Worm (Caenorhabditis elegans) whole organism, L1 larva: ENCODE measurements around the gene nfki-1.

Experiments
- ama-1 ChIP-seq: fragments of 150-350 bp; optimal IDR thresholded peaks from 2 replicates; lab custom pipeline; 2014
- blmp-1 ChIP-seq: fragments of 150-350 bp; optimal IDR thresholded peaks from 2 replicates; lab custom pipeline; 2014; ENCODE audit warnings: missing biosample characterization, missing genetic modification characterization
- ceh-8 ChIP-seq: fragments of 200-800 bp; sonication (Bioruptor generic); optimal IDR thresholded peaks from 2 replicates; lab custom pipeline; 2018; ENCODE audit warnings: mild to moderate bottlenecking, missing genetic modification characterization, moderate library complexity, missing compliant biosample characterization
- dsc-1 ChIP-seq: sonication (generic microtip); optimal IDR thresholded peaks from 2 replicates; lab custom pipeline; 2016; ENCODE audit warnings: mild to moderate bottlenecking, missing genetic modification characterization, missing compliant biosample characterization
- efl-1 ChIP-seq, 4 experiments: fragments of 150-350 bp; optimal IDR thresholded peaks in 3 of 4; peaks in 1 of 4; 1 replicate in 1 of 4; 2 replicates in 3 of 4; lab custom pipeline; 2014; ENCODE audit warnings: missing biosample characterization in 2 of 4, missing genetic modification characterization in 2 of 4, missing genetic modification reagents in 2 of 4
- elt-3 ChIP-seq, 6 experiments: fragments of 150-350 bp in 1 of 6; sonication (generic microtip); optimal IDR thresholded peaks; 2 replicates each; lab custom pipeline; 2017 to 2018; ENCODE audit warnings: missing biosample characterization in 6 of 6, missing genetic modification characterization in 6 of 6, inconsistent platforms in 1 of 6
- fkh-10 ChIP-seq: sonication (generic microtip); optimal IDR thresholded peaks from 2 replicates; lab custom pipeline; 2017; ENCODE audit warnings: missing biosample characterization, missing genetic modification reagents, missing genetic modification characterization
- grh-1 ChIP-seq: fragments of 200-800 bp; sonication (Bioruptor generic); IDR thresholded peaks from 2 replicates; pipeline ENCODE4 v1.3.6; 2022; ENCODE audit warnings: missing genetic modification reagents, missing genetic modification characterization, missing compliant biosample characterization
- hlh-4 ChIP-seq: sonication (generic microtip); optimal IDR thresholded peaks from 2 replicates; lab custom pipeline; 2016; ENCODE audit warnings: mild to moderate bottlenecking, missing genetic modification characterization, missing compliant biosample characterization
- irx-1 ChIP-seq: sonication (generic microtip); optimal IDR thresholded peaks from 2 replicates; lab custom pipeline; 2016; ENCODE audit warnings: missing genetic modification characterization, missing compliant biosample characterization
- isw-1 ChIP-seq: fragments of 200-800 bp; sonication (Bioruptor generic); IDR thresholded peaks from 2 replicates; pipeline ENCODE4 v1.3.6; 2022; ENCODE audit warnings: missing genetic modification characterization, missing compliant biosample characterization
- jun-1 ChIP-seq: fragments of 150-350 bp; optimal IDR thresholded peaks from 2 replicates; lab custom pipeline; 2014; ENCODE audit warnings: missing biosample characterization, missing genetic modification reagents, missing genetic modification characterization
- lin-13 ChIP-seq: fragments of 150-350 bp; optimal IDR thresholded peaks from 2 replicates; lab custom pipeline; 2014; ENCODE audit warnings: missing biosample characterization, missing genetic modification reagents, missing genetic modification characterization
- lin-14 ChIP-seq: fragments of 200-800 bp; sonication (Bioruptor generic); optimal IDR thresholded peaks from 2 replicates; lab custom pipeline; 2018; ENCODE audit warnings: mild to moderate bottlenecking, missing genetic modification characterization, moderate library complexity, missing compliant biosample characterization
- lin-35 ChIP-seq, 2 experiments: fragments of 150-350 bp; optimal IDR thresholded peaks; 2 replicates each; lab custom pipeline; 2014; ENCODE audit warnings: missing biosample characterization in 2 of 2, missing genetic modification characterization in 2 of 2, missing genetic modification reagents in 2 of 2
- lsy-2 ChIP-seq, 2 experiments: fragments of 150-350 bp; optimal IDR thresholded peaks; 2 replicates each; lab custom pipeline; 2014; ENCODE audit warnings: missing biosample characterization in 2 of 2, missing genetic modification characterization in 2 of 2
- mdl-1 ChIP-seq, 2 experiments: fragments of 150-350 bp; optimal IDR thresholded peaks; 2 replicates each; lab custom pipeline; 2014 to 2017; ENCODE audit warnings: missing biosample characterization in 2 of 2, missing genetic modification characterization in 2 of 2, inconsistent platforms in 1 of 2
- mef-2 ChIP-seq: fragments of 150-350 bp; optimal IDR thresholded peaks from 2 replicates; lab custom pipeline; 2014; ENCODE audit warnings: missing biosample characterization, missing genetic modification characterization
- mep-1 ChIP-seq: fragments of 150-350 bp; optimal IDR thresholded peaks from 2 replicates; lab custom pipeline; 2014; ENCODE audit warnings: missing biosample characterization, missing genetic modification characterization
- nhr-19 ChIP-seq: fragments of 200-800 bp; sonication (Bioruptor generic); conservative IDR thresholded peaks from 2 replicates; pipeline ENCODE4 v1.3.6; 2022; ENCODE audit warnings: missing genetic modification characterization, missing compliant biosample characterization
- nhr-20 ChIP-seq: sonication (generic microtip); optimal IDR thresholded peaks from 2 replicates; lab custom pipeline; 2016; ENCODE audit warnings: mild to moderate bottlenecking, missing genetic modification characterization, missing compliant biosample characterization
- nhr-237 ChIP-seq: fragments of 150-350 bp; optimal IDR thresholded peaks from 2 replicates; lab custom pipeline; 2014; ENCODE audit warnings: missing biosample characterization, missing genetic modification characterization
- nhr-47 ChIP-seq: sonication (generic microtip); optimal IDR thresholded peaks from 2 replicates; lab custom pipeline; 2016; ENCODE audit warnings: mild to moderate bottlenecking, missing genetic modification characterization, moderate library complexity, missing compliant biosample characterization
- nhr-71 ChIP-seq: sonication (generic microtip); optimal IDR thresholded peaks from 2 replicates; lab custom pipeline; 2016; ENCODE audit warnings: mild to moderate bottlenecking, missing genetic modification characterization, moderate library complexity, missing compliant biosample characterization
- nhr-76 ChIP-seq: sonication (generic microtip); optimal IDR thresholded peaks from 2 replicates; lab custom pipeline; 2017; ENCODE audit warnings: missing biosample characterization, missing genetic modification characterization
- nhr-84 ChIP-seq: sonication (generic microtip); optimal IDR thresholded peaks from 2 replicates; lab custom pipeline; 2017; ENCODE audit warnings: missing biosample characterization, missing genetic modification characterization
- nhr-85 ChIP-seq: sonication (generic microtip); peaks from one replicate; lab custom pipeline; 2016; ENCODE audit warnings: missing genetic modification characterization, inconsistent platforms, missing compliant biosample characterization
- nhr-90 ChIP-seq: sonication (generic microtip); optimal IDR thresholded peaks from 2 replicates; lab custom pipeline; 2016; ENCODE audit warnings: mild to moderate bottlenecking, missing genetic modification characterization, missing compliant biosample characterization; ENCODE audit not compliant: poor library complexity
- pag-3 ChIP-seq: sonication (generic microtip); optimal IDR thresholded peaks from 2 replicates; lab custom pipeline; 2017; ENCODE audit warnings: missing genetic modification characterization, mild to moderate bottlenecking, missing compliant biosample characterization, antibody characterized with exemption, borderline replicate concordance; ENCODE audit not compliant: insufficient read depth
- pax-3 ChIP-seq: fragments of 200-800 bp; sonication (Bioruptor generic); optimal IDR thresholded peaks from 2 replicates; lab custom pipeline; 2018; ENCODE audit warnings: mild to moderate bottlenecking, missing genetic modification characterization, moderate library complexity, missing compliant biosample characterization
- sox-4 ChIP-seq: sonication (generic microtip); optimal IDR thresholded peaks from 2 replicates; lab custom pipeline; 2016; ENCODE audit warnings: missing genetic modification characterization, missing compliant biosample characterization
- unc-86 ChIP-seq: sonication (generic microtip); optimal IDR thresholded peaks from 2 replicates; lab custom pipeline; 2016; ENCODE audit warnings: missing genetic modification characterization, missing compliant biosample characterization
- vab-15 ChIP-seq: sonication (generic microtip); optimal IDR thresholded peaks from 2 replicates; lab custom pipeline; 2017; ENCODE audit warnings: missing genotype, mild to moderate bottlenecking, missing genetic modification characterization, missing compliant biosample characterization
- xbp-1 ChIP-seq: sonication (generic microtip); optimal IDR thresholded peaks from 2 replicates; lab custom pipeline; 2016; ENCODE audit warnings: missing genetic modification characterization, missing compliant biosample characterization

The nfki-1 gene

DNA sequence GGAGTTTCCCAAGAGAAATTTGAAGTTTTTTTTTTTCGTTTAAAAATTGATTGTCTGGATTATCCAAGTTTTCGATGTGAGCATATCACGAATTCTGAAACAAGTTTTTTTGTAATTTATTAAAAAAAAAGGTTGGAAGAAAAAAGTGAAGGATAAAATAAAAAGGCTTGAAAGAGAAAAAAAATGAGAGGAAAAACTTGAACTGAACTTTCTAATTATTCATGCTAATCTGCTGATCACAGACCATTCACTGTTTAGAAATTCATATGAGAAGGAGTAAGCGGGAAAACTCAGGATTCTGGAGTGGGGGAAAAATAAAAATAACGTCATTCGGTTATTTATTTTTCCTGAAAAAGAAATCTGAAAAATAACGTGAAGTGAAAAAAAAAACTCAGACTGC is 22.7 kb downstream of the nfki-1 start, which contains the start of gene svh-5:
Gene svh-5, minus strand, starts transcription at position 101 of the 400 bp plus-strand sequence.
- no peak for TF ChIP-seq nhr-19 (GFP tag; lab: Robert Waterston, UW)
- TF ChIP-seq efl-1 (optimal IDR thresholded peaks at IDR 0.05; lab: Kevin White, UChicago): no peak
- peak in 1 of 2 experiments; percentile 17 for TF ChIP-seq efl-1 (GFP tag; optimal IDR thresholded peaks at IDR 0.05 in 1 of 2; lab: Kevin White, UChicago)

DNA sequence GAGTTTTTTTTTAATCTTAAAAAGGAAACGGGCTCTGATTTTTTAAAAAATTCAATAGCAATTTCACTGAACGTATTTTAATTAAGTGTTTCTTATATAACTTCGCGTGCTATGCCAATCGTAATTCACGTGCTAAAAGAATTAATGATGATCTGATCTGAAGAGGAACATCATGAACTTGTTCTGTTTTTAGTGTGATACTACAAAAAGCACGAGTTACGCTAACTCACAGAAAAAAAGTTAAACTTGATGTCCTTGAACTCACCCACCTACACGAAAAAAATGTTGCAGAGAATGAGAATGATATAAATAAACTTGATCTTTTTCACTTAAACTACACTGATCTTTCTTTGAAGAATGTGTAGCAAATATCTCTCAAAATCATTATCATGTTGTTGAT is 24.8 kb downstream of the nfki-1 start:
- TF ChIP-seq nhr-20 (tag; lab: Kevin White, UChicago): peak; percentile 47
- TF ChIP-seq nhr-90 (tag; lab: Kevin White, UChicago): no peak
- no peak for TF ChIP-seq isw-1 (GFP tag; lab: Robert Waterston, UW)
- TF ChIP-seq elt-3 (tag; optimal IDR thresholded peaks at IDR 0.05; lab: Kevin White, UChicago): peak in 1 of 6 experiments; percentile 72
- TF ChIP-seq nhr-85: peak; percentile 81
- no peak for TF ChIP-seq nhr-19 (GFP tag; lab: Robert Waterston, UW)
- TF ChIP-seq, all 84 proteins: peak for 3

ce11 chrX:15380437-15380836 is 25.4 kb downstream of the nfki-1 start:
- TF ChIP-seq mef-2 (tag; lab: Kevin White, UChicago) (no peak), jun-1 (tag; lab: Kevin White, UChicago) (no peak), grh-1 (GFP tag; lab: Robert Waterston, UW) (0 out of 2 replicates have a peak, but pooled peaks have one; percentile 17), unc-86 (tag; lab: Kevin White, UChicago) (no peak), ama-1 (no peak), nhr-47 (tag; lab: Kevin White, UChicago) (no peak), blmp-1 (peak; percentile 64), mdl-1 (tag; optimal IDR thresholded peaks at IDR 0.05; lab: Kevin White, UChicago) (no peak), nhr-237 (tag; lab: Kevin White, UChicago) (no peak)

DNA sequence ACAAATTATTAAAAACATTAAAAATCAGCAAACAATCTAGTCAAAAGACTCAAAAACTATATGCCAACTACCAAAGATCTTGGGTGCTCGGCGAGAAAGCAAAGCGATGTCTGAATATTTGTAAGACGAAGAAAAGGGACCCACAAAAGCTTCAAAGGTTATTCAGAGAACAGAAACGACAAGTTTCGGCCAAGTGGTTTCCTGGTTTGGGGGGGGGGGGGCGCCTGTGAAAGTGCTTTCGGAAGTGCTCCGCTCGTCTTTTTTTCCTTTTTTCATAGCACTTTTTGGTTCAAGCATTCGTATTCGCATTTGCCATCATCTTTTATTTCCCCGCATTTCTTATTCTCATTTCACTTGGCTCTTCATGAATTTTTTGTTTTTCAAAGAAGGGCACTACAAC is 26.4 kb downstream of the nfki-1 start:
- TF ChIP-seq nhr-19 (GFP tag; lab: Robert Waterston, UW): no peak
- peak; percentile 76 for TF ChIP-seq lin-14
- TF ChIP-seq fkh-10 (GFP tag; lab: Kevin White, UChicago): peak; percentile 57
- no peak for TF ChIP-seq lin-35 (GFP tag; optimal IDR thresholded peaks at IDR 0.05; lab: Kevin White, UChicago)
- no peak for TF ChIP-seq nhr-71 (tag; lab: Kevin White, UChicago)
- no peak for TF ChIP-seq lsy-2 (tag; optimal IDR thresholded peaks at IDR 0.05; lab: Kevin White, UChicago)
- TF ChIP-seq, all 84 proteins: peak for 2

ce11 chrX:15382256-15382655 is 27.2 kb downstream of the nfki-1 start:
- TF ChIP-seq mep-1 (peak; percentile 2), nhr-84 (tag; lab: Kevin White, UChicago) (no peak), nhr-20 (tag; lab: Kevin White, UChicago) (no peak), nhr-90 (tag; lab: Kevin White, UChicago) (no peak), nhr-76 (tag; lab: Kevin White, UChicago) (no peak), ceh-8 (no peak), efl-1 (optimal IDR thresholded peaks at IDR 0.05; lab: Kevin White, UChicago) (peak; percentile 13 to 14), efl-1 (GFP tag; optimal IDR thresholded peaks at IDR 0.05 in 1 of 2; lab: Kevin White, UChicago) (no peak), irx-1 (tag; lab: Kevin White, UChicago) (no peak), xbp-1 (tag; lab: Kevin White, UChicago) (no peak), hlh-4 (tag; lab: Kevin White, UChicago) (no peak), sox-4 (no peak), lin-14 (peak; percentile 10), blmp-1 (peak; percentile 33), nhr-237 (tag; lab: Kevin White, UChicago) (no peak), nhr-85 (peak; percentile 19), lin-13 (GFP tag; lab: Kevin White, UChicago) (no peak), pax-3 (peak; percentile 25), dsc-1 (tag; lab: Kevin White, UChicago) (no peak), pag-3 (tag; lab: Kevin White, UChicago) (no peak), vab-15 (tag; lab: Kevin White, UChicago) (no peak)
